Worm (Caenorhabditis elegans): Measurements from ENCODE around the gene chil-26.

DNA sequence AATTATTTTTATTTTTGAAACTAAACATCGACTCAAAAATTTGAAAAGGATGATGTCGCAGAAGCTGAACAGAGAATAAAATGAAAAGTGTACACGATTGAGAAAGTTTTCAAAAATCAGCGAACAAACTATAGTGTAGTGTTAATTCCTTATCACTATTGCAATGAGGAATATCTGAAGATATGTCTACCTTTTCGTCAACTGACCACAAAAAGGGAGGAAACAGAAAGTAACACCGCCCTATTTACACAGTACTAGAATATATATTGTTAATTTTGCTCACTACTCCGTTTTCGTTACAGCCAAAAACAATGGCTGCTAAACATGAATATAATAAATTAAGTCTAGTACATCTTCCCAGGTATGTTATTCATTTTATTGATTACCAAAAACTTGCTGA lies 26.9 kb upstream of the chil-26 start, which contains the start of gene chil-18:
- no peak for TF ChIP-seq hmbx-1 (tag; optimal IDR thresholded peaks at IDR 0.05)
- TF ChIP-seq tra-4 (tag; optimal IDR thresholded peaks at IDR 0.05): no peak
- no peak for TF ChIP-seq ets-7 (tag; optimal IDR thresholded peaks at IDR 0.05)
- TF ChIP-seq sea-1 (GFP tag; conservative IDR thresholded peaks at IDR 0.05): no peak
- no peak for TF ChIP-seq F13C5.2 (tag; optimal IDR thresholded peaks at IDR 0.05)
- no peak for TF ChIP-seq hnd-1 (tag; optimal IDR thresholded peaks at IDR 0.05)
